Fruit fly (Drosophila melanogaster) whole organism: Measurements from ENCODE around the gene CG9541.

ENCODE experiments used
- CG8478 ChIP-seq: fragments of >200 bp; optimal IDR thresholded peaks from 2 replicates; lab custom pipeline; 2018; ENCODE audit warnings: inconsistent platforms
- Dll ChIP-seq: fragments of >200 bp; optimal IDR thresholded peaks from 2 replicates; lab custom pipeline; 2017
- pan ChIP-seq: fragments of >200 bp; optimal IDR thresholded peaks from 2 replicates; lab custom pipeline; 2017
- psq ChIP-seq: fragments of >200 bp; optimal IDR thresholded peaks from 2 replicates; lab custom pipeline; 2017
- usp ChIP-seq: fragments of >200 bp; optimal IDR thresholded peaks from 2 replicates; lab custom pipeline; 2017; ENCODE audit warnings: missing biosample characterization, missing genetic modification characterization, mixed read lengths

dm6 chr2L:8923405-8923804 is 51.8 kb downstream of the CG9541 start:
- TF ChIP-seq pan (lab: Kevin White, UChicago) (no peak), psq (lab: Kevin White, UChicago) (no peak), CG8478 (no peak), usp (GFP tag; lab: Kevin White, UChicago) (no peak), Dll (lab: Kevin White, UChicago) (no peak)
